Fruit fly (Drosophila melanogaster): ENCODE measurements around the gene CG9578.

DNA sequence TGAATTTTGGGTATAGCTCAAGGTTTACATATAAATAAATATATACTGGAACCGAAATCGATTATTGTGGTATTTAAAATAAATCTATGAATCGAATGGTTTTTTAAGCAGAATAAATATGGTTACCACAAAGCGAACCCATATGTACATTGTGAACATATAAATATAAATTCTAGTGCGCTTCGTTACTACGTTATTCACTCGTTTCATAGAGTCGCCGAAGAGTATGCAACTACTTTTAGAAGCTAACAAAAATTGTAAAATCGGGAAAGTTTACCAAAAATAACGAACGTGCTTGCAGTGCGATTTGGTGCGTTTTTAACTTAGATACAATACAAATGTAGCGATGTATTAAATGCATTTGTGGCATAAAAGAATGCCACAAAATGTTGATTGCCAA is 14.1 kb upstream of the CG9578 start:
- no peak for TF ChIP-seq CTCF (optimal IDR thresholded peaks at IDR 0.05)
- no peak for TF ChIP-seq CG8478 (optimal IDR thresholded peaks at IDR 0.05)

All from S2 (cell line).